Fruit fly (Drosophila melanogaster): ENCODE results near the gene pum.

The pum gene

DNA sequence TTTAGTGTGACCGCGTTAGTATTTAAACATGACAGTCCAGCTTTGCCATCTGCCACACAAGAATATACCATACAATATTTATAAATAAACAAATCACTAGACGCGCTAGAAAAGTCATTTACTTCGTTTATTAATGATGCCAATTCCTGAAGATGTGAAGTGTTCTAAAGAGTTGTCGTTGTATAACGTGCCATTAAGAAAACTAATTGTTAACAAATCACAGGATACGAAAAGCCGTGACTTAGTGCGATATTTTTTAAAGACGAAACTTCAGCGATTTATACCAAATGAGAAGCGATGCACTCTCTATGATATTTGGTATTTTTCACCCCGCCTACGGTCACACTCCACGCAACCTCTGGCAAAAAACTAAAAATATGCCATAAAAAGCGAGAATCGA lies 198.0 kb downstream of the pum start, which contains the start of gene neur (continued):
- TF ChIP-seq pzg (GFP tag; optimal IDR thresholded peaks at IDR 0.05) (peak; percentile 77), CG1792 (GFP tag; optimal IDR thresholded peaks at IDR 0.05) (no peak), Xrp1 (GFP tag; IDR thresholded peaks at IDR 0.05) (no peak), trem (tag; optimal IDR thresholded peaks at IDR 0.05) (peak; percentile 81), mirr (GFP tag; optimal IDR thresholded peaks at IDR 0.05) (no peak), kay (GFP tag; optimal IDR thresholded peaks at IDR 0.05) (no peak), ewg (GFP tag; optimal IDR thresholded peaks at IDR 0.05) (no peak), sna (GFP tag; IDR thresholded peaks at IDR 0.05; ENCODE audit: partially characterized antibody) (peak; percentile 51; the same call in 1 of the 2 replicates), CG12071 (GFP tag; optimal IDR thresholded peaks at IDR 0.05) (no peak), ap (GFP tag; IDR thresholded peaks at IDR 0.05) (no peak), crol (GFP tag; IDR thresholded peaks at IDR 0.05) (no peak), gce (GFP tag; IDR thresholded peaks at IDR 0.05) (no peak), Lhr (GFP tag; optimal IDR thresholded peaks at IDR 0.05) (peak; percentile 83), bigmax (GFP tag; optimal IDR thresholded peaks at IDR 0.05) (no peak), amos (GFP tag; IDR thresholded peaks at IDR 0.05; ENCODE audit: partially characterized antibody) (peak; percentile 77), HLH4C (GFP tag; IDR thresholded peaks at IDR 0.05; ENCODE audit: partially characterized antibody) (peak; percentile 65; the same call in 2 of the 3 replicates), CG4820 (GFP tag; optimal IDR thresholded peaks at IDR 0.05) (peak; percentile 17), al (GFP tag; IDR thresholded peaks at IDR 0.05) (no peak), NK7.1 (GFP tag; optimal IDR thresholded peaks at IDR 0.05) (no peak), CG10209 (GFP tag; optimal IDR thresholded peaks at IDR 0.05) (no peak), CG6854 (GFP tag; optimal IDR thresholded peaks at IDR 0.05) (no peak), bbx (GFP tag; IDR thresholded peaks at IDR 0.05; ENCODE audit: partially characterized antibody) (peak; percentile 60; the same call in 1 of the 2 replicates), Bdp1 (GFP tag; optimal IDR thresholded peaks at IDR 0.05) (no peak), Oli (tag; optimal IDR thresholded peaks at IDR 0.05) (no peak), croc (GFP tag; conservative IDR thresholded peaks at IDR 0.05) (no peak), dmrt99B (tag; optimal IDR thresholded peaks at IDR 0.05) (no peak), bcd (GFP tag; optimal IDR thresholded peaks at IDR 0.05) (peak; percentile 58), sug (tag; optimal IDR thresholded peaks at IDR 0.05) (peak; percentile 59), eyg (GFP tag; optimal IDR thresholded peaks at IDR 0.05) (no peak), Max (GFP tag; optimal IDR thresholded peaks at IDR 0.05) (peak; percentile 58), CG10321 (GFP tag; IDR thresholded peaks at IDR 0.05) (no peak), CG6689 (GFP tag; IDR thresholded peaks at IDR 0.05) (no peak), CG10431 (GFP tag; optimal IDR thresholded peaks at IDR 0.05) (no peak), Six4 (GFP tag; optimal IDR thresholded peaks at IDR 0.05) (no peak), pum (GFP tag; optimal IDR thresholded peaks at IDR 0.05) (no peak), CG9215 (GFP tag; IDR thresholded peaks at IDR 0.05) (0 out of 2 replicates have a peak, but pooled peaks have one; percentile 8), Doc3 (GFP tag; IDR thresholded peaks at IDR 0.05; ENCODE audit: partially characterized antibody) (peak; percentile 59), CG6254 (GFP tag; optimal IDR thresholded peaks at IDR 0.05) (no peak), CG8478 (optimal IDR thresholded peaks at IDR 0.05) (no peak), CG17829 (tag; optimal IDR thresholded peaks at IDR 0.05) (peak; percentile 84), eve (GFP tag; optimal IDR thresholded peaks at IDR 0.05) (no peak), lilli (GFP tag; optimal IDR thresholded peaks at IDR 0.05) (peak; percentile 35), dysf (GFP tag; IDR thresholded peaks at IDR 0.05) (no peak; the same call in 2 of the 3 replicates), Sox102F (GFP tag; optimal IDR thresholded peaks at IDR 0.05) (no peak), grn (GFP tag; optimal IDR thresholded peaks at IDR 0.05) (peak; percentile 33), Gug (GFP tag; IDR thresholded peaks at IDR 0.05) (no peak), Deaf1 (tag; optimal IDR thresholded peaks at IDR 0.05) (peak; percentile 26), pan (optimal IDR thresholded peaks at IDR 0.05) (no peak), pan (GFP tag; optimal IDR thresholded peaks at IDR 0.05 in 1 of 2, IDR thresholded peaks at IDR 0.05 in 1 of 2) (no peak), ash1 (GFP tag; optimal IDR thresholded peaks at IDR 0.05) (no peak), CG16863 (GFP tag; optimal IDR thresholded peaks at IDR 0.05) (no peak), Usf (GFP tag; optimal IDR thresholded peaks at IDR 0.05) (no peak)
